Fruit fly (Drosophila melanogaster): ENCODE data around the gene Nmd3.

Gene Nmd3

dm6 chrX:2139610-2140009, 44.9 kb downstream of the Nmd3 start (continued):
- TF ChIP-seq Xbp1 (GFP tag; optimal IDR thresholded peaks at IDR 0.05) (no peak), CG11398 (GFP tag; optimal IDR thresholded peaks at IDR 0.05) (no peak), btn (GFP tag; optimal IDR thresholded peaks at IDR 0.05) (no peak), C15 (GFP tag; IDR thresholded peaks at IDR 0.05) (no peak), CG18476 (GFP tag; optimal IDR thresholded peaks at IDR 0.05) (no peak), CG10959 (GFP tag; IDR thresholded peaks at IDR 0.05) (no peak), B-H1 (GFP tag; IDR thresholded peaks at IDR 0.05) (no peak), grn (GFP tag; optimal IDR thresholded peaks at IDR 0.05) (no peak), Stat92E (GFP tag; optimal IDR thresholded peaks at IDR 0.05) (no peak), z (GFP tag; IDR thresholded peaks at IDR 0.05) (no peak), tx (GFP tag; optimal IDR thresholded peaks at IDR 0.05) (no peak), Dip2 (GFP tag; IDR thresholded peaks at IDR 0.05) (no peak), Dbx (GFP tag; IDR thresholded peaks at IDR 0.05) (no peak), HLH54F (GFP tag; optimal IDR thresholded peaks at IDR 0.05) (no peak), ham (GFP tag; IDR thresholded peaks at IDR 0.05) (no peak), slp2 (GFP tag; optimal IDR thresholded peaks at IDR 0.05) (no peak), pros (GFP tag; optimal IDR thresholded peaks at IDR 0.05) (peak; percentile 45), CG11695 (GFP tag; IDR thresholded peaks at IDR 0.05) (no peak), Kr (GFP tag; optimal IDR thresholded peaks at IDR 0.05) (peak; percentile 76), CG8944 (GFP tag; optimal IDR thresholded peaks at IDR 0.05) (no peak), emc (GFP tag; optimal IDR thresholded peaks at IDR 0.05) (no peak), gt (GFP tag; IDR thresholded peaks at IDR 0.05) (no peak), CG43689 (GFP tag; IDR thresholded peaks at IDR 0.05) (no peak), CG6272 (GFP tag; IDR thresholded peaks at IDR 0.05) (no peak)

- TF ChIP-seq CG1233 (GFP tag; optimal IDR thresholded peaks at IDR 0.05) (no peak), sens (GFP tag) (peak; percentile 51), Trl (optimal IDR thresholded peaks at IDR 0.05) (peak in 1 of 2 experiments; percentile 76), Trl (GFP tag; optimal IDR thresholded peaks at IDR 0.05) (no peak), ewg (GFP tag; optimal IDR thresholded peaks at IDR 0.05) (peak; percentile 79), D19A (tag; optimal IDR thresholded peaks at IDR 0.05) (no peak), grau (tag; optimal IDR thresholded peaks at IDR 0.05) (no peak), Dp (GFP tag; optimal IDR thresholded peaks at IDR 0.05) (no peak), Pdp1 (GFP tag; optimal IDR thresholded peaks at IDR 0.05) (peak in 1 of 2 experiments; percentile 11), sd (tag; optimal IDR thresholded peaks at IDR 0.05) (peak; percentile 67), CG10321 (GFP tag; IDR thresholded peaks at IDR 0.05) (peak; percentile 51), CG1832 (GFP tag; optimal IDR thresholded peaks at IDR 0.05) (peak; percentile 78), ash1 (GFP tag; optimal IDR thresholded peaks at IDR 0.05) (peak; percentile 3), CG8478 (optimal IDR thresholded peaks at IDR 0.05) (peak; percentile 27), CG13775 (GFP tag; optimal IDR thresholded peaks at IDR 0.05) (no peak), Awh (GFP tag; IDR thresholded peaks at IDR 0.05) (peak; percentile 64), exex (tag; optimal IDR thresholded peaks at IDR 0.05) (peak; percentile 18), scrt (GFP tag; optimal IDR thresholded peaks at IDR 0.05) (peak; percentile 75), Hr51 (GFP tag; optimal IDR thresholded peaks at IDR 0.05) (peak in 1 of 2 experiments; percentile 22), CG7745 (tag; optimal IDR thresholded peaks at IDR 0.05) (no peak), Opbp (GFP tag; IDR thresholded peaks at IDR 0.05; ENCODE audit: partially characterized antibody) (0 out of 3 replicates have a peak, but pooled peaks have one; percentile 27), nerfin-2 (GFP tag; IDR thresholded peaks at IDR 0.05; ENCODE audit: partially characterized antibody) (no peak), Nf-YB (GFP tag; optimal IDR thresholded peaks at IDR 0.05) (peak; percentile 79), ftz-f1 (GFP tag; optimal IDR thresholded peaks at IDR 0.05) (peak; percentile 5), zen (tag; optimal IDR thresholded peaks at IDR 0.05) (peak; percentile 91), CG12769 (tag; optimal IDR thresholded peaks at IDR 0.05) (peak; percentile 8), sc (optimal IDR thresholded peaks at IDR 0.05) (no peak), sc (GFP tag; optimal IDR thresholded peaks at IDR 0.05) (no peak), Abd-B (GFP tag; optimal IDR thresholded peaks at IDR 0.05) (peak; percentile 60)
These were observed 46.1 kb downstream of the Nmd3 start for dm6 chrX:2138417-2138816.

Measured in whole organism, embryonic.